Fruit fly (Drosophila melanogaster) Kc167 (cell line): ENCODE results near the gene Sec5.

Experiments
- Myc ChIP-seq: fragments of >200 bp; optimal IDR thresholded peaks from 2 replicates; lab custom pipeline; 2017; ENCODE audit warnings: missing external identifiers
- Sin3A ChIP-seq: fragments of >200 bp; optimal IDR thresholded peaks from 2 replicates; lab custom pipeline; 2018; ENCODE audit warnings: missing external identifiers
- h ChIP-seq: fragments of >200 bp; optimal IDR thresholded peaks from 3 replicates; lab custom pipeline; 2018; ENCODE audit warnings: missing external identifiers
- insv ChIP-seq: fragments of >200 bp; optimal IDR thresholded peaks from 3 replicates; lab custom pipeline; 2018; ENCODE audit warnings: missing external identifiers
- psq ChIP-seq: fragments of >200 bp; optimal IDR thresholded peaks from 2 replicates; lab custom pipeline; 2017; ENCODE audit warnings: missing external identifiers
- ttk ChIP-seq: sonication (Bioruptor generic); optimal IDR thresholded peaks from 2 replicates; lab custom pipeline; 2017; ENCODE audit warnings: missing external identifiers

Gene Sec5

dm6 chr2L:3482037-3482436 lies 24.9 kb downstream of the Sec5 start:
- no peak for TF ChIP-seq Myc (lab: Kevin White, UChicago)
- no peak for TF ChIP-seq psq (lab: Kevin White, UChicago)
- TF ChIP-seq insv (lab: Kevin White, UChicago): no peak
- no peak for TF ChIP-seq h (lab: Kevin White, UChicago)
- TF ChIP-seq Sin3A (lab: Kevin White, UChicago): no peak
- TF ChIP-seq ttk (lab: Kevin White, UChicago): no peak

- no peak for TF ChIP-seq psq (lab: Kevin White, UChicago)
- TF ChIP-seq insv (lab: Kevin White, UChicago): no peak
- TF ChIP-seq ttk (lab: Kevin White, UChicago): no peak
- TF ChIP-seq h (lab: Kevin White, UChicago): no peak
- TF ChIP-seq Myc (lab: Kevin White, UChicago): no peak
- TF ChIP-seq Sin3A (lab: Kevin White, UChicago): no peak
Measured at dm6 chr2L:3482712-3483111, 25.6 kb downstream of the Sec5 start.

DNA sequence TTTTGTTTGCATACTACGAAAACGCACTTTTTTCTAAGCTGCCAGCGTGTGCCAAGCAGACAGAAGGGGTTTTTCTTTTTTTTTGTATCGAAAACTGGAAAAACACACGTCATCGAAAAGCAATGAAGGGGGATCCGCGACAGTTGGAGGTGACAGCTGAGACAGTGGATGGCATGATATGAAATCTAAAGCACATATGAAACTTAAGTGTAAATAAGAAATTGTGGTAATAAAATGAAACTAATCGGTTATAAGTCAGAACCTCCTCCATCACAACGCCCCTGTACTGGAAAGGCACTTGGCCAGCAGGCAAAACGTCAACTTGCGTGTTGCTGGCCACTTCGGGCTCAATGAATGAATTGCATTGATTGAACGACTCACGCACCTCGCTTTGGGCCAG lies 26.6 kb downstream of the Sec5 start:
- TF ChIP-seq Sin3A (lab: Kevin White, UChicago) (no peak), Myc (lab: Kevin White, UChicago) (no peak), insv (lab: Kevin White, UChicago) (no peak), h (lab: Kevin White, UChicago) (no peak), psq (lab: Kevin White, UChicago) (no peak)

DNA sequence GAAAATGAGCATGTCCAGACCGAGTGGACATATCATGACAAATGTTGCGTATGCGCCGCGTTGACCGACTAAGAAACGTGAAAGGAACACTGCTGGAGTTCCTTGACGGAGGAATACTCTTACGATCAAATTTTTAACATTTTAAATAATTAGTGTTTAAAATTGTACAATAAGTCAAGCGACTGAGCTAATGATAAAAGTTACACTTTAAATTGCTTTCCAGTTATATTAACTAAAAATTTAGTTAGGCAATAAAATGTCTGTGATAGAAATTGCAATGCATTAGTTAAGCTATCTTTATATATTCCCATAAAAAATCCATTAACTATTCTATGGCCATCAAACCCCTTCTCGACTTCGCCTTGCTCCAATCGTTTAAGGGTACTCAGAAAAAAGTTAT lies 27.7 kb downstream of the Sec5 start:
- TF ChIP-seq psq (lab: Kevin White, UChicago): no peak
- TF ChIP-seq h (lab: Kevin White, UChicago): no peak
- TF ChIP-seq Sin3A (lab: Kevin White, UChicago): no peak
- TF ChIP-seq ttk (lab: Kevin White, UChicago): no peak
- no peak for TF ChIP-seq insv (lab: Kevin White, UChicago)
- TF ChIP-seq Myc (lab: Kevin White, UChicago): no peak

dm6 chr2L:3485506-3485905 lies 28.4 kb downstream of the Sec5 start:
- no peak for TF ChIP-seq Myc (lab: Kevin White, UChicago)
- TF ChIP-seq psq (lab: Kevin White, UChicago): no peak
- no peak for TF ChIP-seq h (lab: Kevin White, UChicago)
- no peak for TF ChIP-seq Sin3A (lab: Kevin White, UChicago)
- no peak for TF ChIP-seq ttk (lab: Kevin White, UChicago)
- TF ChIP-seq insv (lab: Kevin White, UChicago): no peak

DNA sequence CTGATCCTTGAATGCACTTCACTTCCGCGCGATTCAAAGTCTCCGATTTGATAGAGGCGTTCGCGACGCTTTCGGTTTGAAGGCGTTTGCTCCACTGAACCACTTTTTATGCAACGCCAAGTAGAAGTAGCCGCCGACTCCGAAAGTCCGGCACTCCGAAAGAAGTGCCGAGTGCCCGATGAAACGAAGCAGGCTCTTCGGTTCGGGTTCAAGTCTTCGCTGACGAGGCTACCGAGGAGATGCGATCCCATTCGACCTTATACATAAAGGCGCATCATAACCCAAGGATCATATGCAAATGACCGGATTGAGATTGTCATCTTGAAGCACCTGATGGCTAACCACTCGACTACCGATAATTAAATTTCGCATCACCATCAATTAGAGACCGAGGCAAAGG lies 33.9 kb downstream of the Sec5 start, which contains the start of gene CG15414:
Gene CG15414 (minus strand): TSS at position 101 of the 400 bp plus-strand sequence.
- TF ChIP-seq h (lab: Kevin White, UChicago) (no peak), insv (lab: Kevin White, UChicago) (no peak), ttk (lab: Kevin White, UChicago) (no peak), psq (lab: Kevin White, UChicago) (no peak), Myc (lab: Kevin White, UChicago) (no peak), Sin3A (lab: Kevin White, UChicago) (no peak)

- TF ChIP-seq Myc (lab: Kevin White, UChicago): no peak
Measured at dm6 chr2L:3493475-3493874, 36.4 kb downstream of the Sec5 start.

dm6 chr2L:3495465-3495864 lies 38.4 kb downstream of the Sec5 start:
- no peak for TF ChIP-seq Sin3A (lab: Kevin White, UChicago)

dm6 chr2L:3504851-3505250 lies 47.7 kb downstream of the Sec5 start:
- TF ChIP-seq insv (lab: Kevin White, UChicago) (no peak), h (lab: Kevin White, UChicago) (no peak), Sin3A (lab: Kevin White, UChicago) (no peak), psq (lab: Kevin White, UChicago) (no peak), Myc (lab: Kevin White, UChicago) (no peak), ttk (lab: Kevin White, UChicago) (no peak)

- no peak for TF ChIP-seq Sin3A (lab: Kevin White, UChicago)
- TF ChIP-seq insv (lab: Kevin White, UChicago): no peak
- TF ChIP-seq Myc (lab: Kevin White, UChicago): no peak
- TF ChIP-seq h (lab: Kevin White, UChicago): no peak
- no peak for TF ChIP-seq psq (lab: Kevin White, UChicago)
Measured at dm6 chr2L:3506322-3506721, 49.2 kb downstream of the Sec5 start.

- TF ChIP-seq ttk (lab: Kevin White, UChicago) (no peak), h (lab: Kevin White, UChicago) (no peak), psq (lab: Kevin White, UChicago) (no peak), Sin3A (lab: Kevin White, UChicago) (no peak), Myc (lab: Kevin White, UChicago) (no peak), insv (lab: Kevin White, UChicago) (no peak)
Measured at dm6 chr2L:3506806-3507205, 49.7 kb downstream of the Sec5 start.

DNA sequence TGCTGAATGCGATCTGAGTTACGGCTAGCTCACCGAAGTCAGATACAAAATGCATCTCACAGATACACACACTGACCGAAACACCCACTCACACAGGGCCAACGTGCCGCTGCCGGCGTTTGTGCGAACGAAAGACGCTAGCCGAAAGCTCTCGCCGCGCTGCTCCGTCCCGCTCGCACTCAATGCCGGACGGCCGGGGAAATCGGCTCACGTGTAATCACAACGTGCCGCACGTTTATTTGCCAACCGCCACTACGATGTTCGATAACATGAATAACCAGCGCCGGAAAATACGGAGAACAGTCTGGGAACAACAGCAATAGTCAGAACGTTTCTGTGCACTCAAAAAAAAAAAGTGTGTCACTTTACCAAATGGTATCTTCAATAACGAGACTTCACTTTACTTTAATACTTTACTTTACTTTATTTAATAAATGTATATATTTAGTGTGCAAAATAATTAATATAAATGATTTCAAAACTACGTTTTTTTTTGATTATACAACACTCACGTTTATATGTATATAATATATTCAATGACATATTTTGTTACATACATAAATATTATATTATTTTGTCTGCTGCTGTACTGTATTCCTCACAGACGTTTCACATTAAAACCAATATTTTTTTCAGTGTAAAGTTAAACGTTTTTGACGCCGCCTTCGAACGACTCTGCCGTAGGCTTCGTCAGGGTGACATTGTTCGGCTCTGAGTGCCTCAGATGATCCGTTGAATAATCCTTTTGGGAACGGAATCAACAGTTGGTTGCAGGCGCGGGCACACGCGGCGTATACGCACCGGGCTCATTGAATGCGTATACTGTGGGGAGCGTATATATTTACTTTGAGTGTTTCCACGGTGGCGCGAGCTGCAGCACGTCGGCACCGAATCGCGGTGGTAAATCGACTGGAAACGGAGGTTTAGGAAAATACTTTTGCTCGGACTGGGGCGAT lies 50.4 kb downstream of the Sec5 start, which contains the start of gene tim:
Gene tim (minus strand): TSS at position 911 of the 956 bp plus-strand sequence.
- TF ChIP-seq psq (lab: Kevin White, UChicago): no peak
